Worm (Caenorhabditis elegans) whole organism, L4 larva: ENCODE measurements around the gene srw-82.
"Not testable (repeated sequence)": the region's sequence is repeated elsewhere in the genome, so short reads cannot be mapped to it uniquely, and the experiment has no call there.

Source experiments
- F26F4.8 ChIP-seq: fragments of 200-800 bp; sonication (Bioruptor generic); conservative IDR thresholded peaks from 2 replicates; pipeline ENCODE4 v1.3.6; 2022; ENCODE audit warnings: missing genetic modification characterization, missing compliant biosample characterization
- F37D6.2 ChIP-seq: sonication (generic microtip); optimal IDR thresholded peaks from 2 replicates; lab custom pipeline; 2016; ENCODE audit warnings: mild to moderate bottlenecking, missing genetic modification characterization, missing compliant biosample characterization
- T26A8.4 ChIP-seq: fragments of 200-800 bp; sonication (Bioruptor generic); IDR thresholded peaks from 2 replicates; pipeline ENCODE4 v1.3.6; 2022; ENCODE audit warnings: missing genetic modification characterization, missing compliant biosample characterization
- Y105C5A.15 ChIP-seq: fragments of 200-800 bp; sonication (Bioruptor generic); IDR thresholded peaks from 2 replicates; pipeline ENCODE4 v1.3.6; 2022; ENCODE audit warnings: missing genetic modification characterization, missing compliant biosample characterization
- Y75B8A.6 ChIP-seq: fragments of 200-800 bp; sonication (Bioruptor generic); IDR thresholded peaks from 2 replicates; pipeline ENCODE4 v1.3.6; 2022; ENCODE audit warnings: missing genetic modification reagents, missing genetic modification characterization, missing compliant biosample characterization
- aha-1 ChIP-seq: fragments of 150-350 bp; peaks from one replicate; lab custom pipeline; 2014; ENCODE audit warnings: missing biosample characterization, missing genetic modification characterization
- ceh-44 ChIP-seq: fragments of 200-800 bp; sonication (Bioruptor generic); IDR thresholded peaks from 2 replicates; pipeline ENCODE4 v1.3.6; 2022; ENCODE audit warnings: missing genetic modification reagents, missing genetic modification characterization, missing compliant biosample characterization
- daf-16 ChIP-seq, 3 experiments: sonication (generic microtip); optimal IDR thresholded peaks; 2 replicates each; lab custom pipeline; 2016 to 2017; ENCODE audit warnings: missing genetic modification characterization in 3 of 3, missing genetic modification reagents in 3 of 3, mild to moderate bottlenecking in 2 of 3, missing compliant biosample characterization in 2 of 3, missing biosample characterization in 1 of 3, moderate library complexity in 1 of 3
- daf-19 ChIP-seq: fragments of 200-800 bp; sonication (Bioruptor generic); conservative IDR thresholded peaks from 2 replicates; pipeline ENCODE4 v1.3.6; 2022; ENCODE audit warnings: missing genetic modification characterization, missing compliant biosample characterization
- daf-8 ChIP-seq: fragments of 200-800 bp; sonication (Bioruptor generic); IDR thresholded peaks from 2 replicates; pipeline ENCODE4 v1.3.6; 2022; ENCODE audit warnings: missing genetic modification characterization, missing compliant biosample characterization
- dmd-6 ChIP-seq: fragments of 200-800 bp; sonication (Bioruptor generic); IDR thresholded peaks from 2 replicates; pipeline ENCODE4 v1.3.6; 2022; ENCODE audit warnings: missing genetic modification reagents, missing genetic modification characterization, missing compliant biosample characterization
- fos-1 ChIP-seq: fragments of 150-350 bp; optimal IDR thresholded peaks from 2 replicates; lab custom pipeline; 2014; ENCODE audit warnings: missing biosample characterization, missing genetic modification characterization
- hlh-11 ChIP-seq: fragments of 200-800 bp; sonication (Bioruptor generic); optimal IDR thresholded peaks from 2 replicates; lab custom pipeline; 2018; ENCODE audit warnings: mild to moderate bottlenecking, missing genetic modification characterization, missing compliant biosample characterization
- jun-1 ChIP-seq: fragments of 150-350 bp; optimal IDR thresholded peaks from 2 replicates; lab custom pipeline; 2014; ENCODE audit warnings: missing biosample characterization, missing genetic modification reagents, missing genetic modification characterization
- lin-1 ChIP-seq: fragments of 200-800 bp; sonication (Bioruptor generic); IDR thresholded peaks from 2 replicates; pipeline ENCODE4 v1.3.6; 2022; ENCODE audit warnings: missing genetic modification reagents, missing genetic modification characterization, missing compliant biosample characterization
- lir-3 ChIP-seq: sonication (generic microtip); optimal IDR thresholded peaks from 2 replicates; lab custom pipeline; 2016; ENCODE audit warnings: mild to moderate bottlenecking, missing genetic modification characterization, missing compliant biosample characterization
- madf-9 ChIP-seq: fragments of 200-800 bp; sonication (Bioruptor generic); conservative IDR thresholded peaks from 2 replicates; pipeline ENCODE4 v1.3.6; 2022; ENCODE audit warnings: missing genetic modification reagents, missing genetic modification characterization, missing compliant biosample characterization
- mep-1 ChIP-seq: fragments of 150-350 bp; sonication (generic microtip); optimal IDR thresholded peaks from 3 replicates; lab custom pipeline; 2014; ENCODE audit warnings: missing biosample characterization, missing genetic modification characterization
- mxl-3 ChIP-seq: fragments of 200-800 bp; sonication (Bioruptor generic); optimal IDR thresholded peaks from 2 replicates; lab custom pipeline; 2018; ENCODE audit warnings: mild to moderate bottlenecking, missing genetic modification characterization, missing compliant biosample characterization
- nhr-11 ChIP-seq: fragments of 150-350 bp; optimal IDR thresholded peaks from 2 replicates; lab custom pipeline; 2014; ENCODE audit warnings: missing biosample characterization, missing genetic modification characterization
- nhr-28 ChIP-seq: fragments of 150-350 bp; optimal IDR thresholded peaks from 2 replicates; lab custom pipeline; 2014; ENCODE audit warnings: missing biosample characterization, missing genetic modification characterization
- nhr-41 ChIP-seq: fragments of 200-800 bp; sonication (Bioruptor generic); IDR thresholded peaks from 2 replicates; pipeline ENCODE4 v1.3.6; 2022; ENCODE audit warnings: missing genetic modification reagents, missing genetic modification characterization, missing compliant biosample characterization
- nhr-48 ChIP-seq: sonication (generic microtip); optimal IDR thresholded peaks from 2 replicates; lab custom pipeline; 2016; ENCODE audit warnings: mild to moderate bottlenecking, missing genetic modification characterization, missing compliant biosample characterization
- nhr-77 ChIP-seq: fragments of 150-350 bp; optimal IDR thresholded peaks from 2 replicates; lab custom pipeline; 2014; ENCODE audit warnings: missing biosample characterization, missing genetic modification characterization
- php-3 ChIP-seq: fragments of 200-800 bp; sonication (Bioruptor generic); IDR thresholded peaks from 2 replicates; pipeline ENCODE4 v1.3.6; 2022; ENCODE audit warnings: missing genetic modification reagents, missing genetic modification characterization, missing compliant biosample characterization
- pqm-1 ChIP-seq: sonication (generic microtip); optimal IDR thresholded peaks from 2 replicates; lab custom pipeline; 2017; ENCODE audit warnings: missing biosample characterization, missing genetic modification characterization
- rbr-2 ChIP-seq: sonication (generic microtip); optimal IDR thresholded peaks from 2 replicates; lab custom pipeline; 2016; ENCODE audit warnings: missing genotype, missing genetic modification characterization, missing compliant biosample characterization
- saeg-2 ChIP-seq: fragments of 200-800 bp; sonication (Bioruptor generic); IDR thresholded peaks from 2 replicates; pipeline ENCODE4 v1.3.6; 2022; ENCODE audit warnings: missing genetic modification reagents, missing genetic modification characterization, missing compliant biosample characterization
- tag-97 ChIP-seq: fragments of 200-800 bp; sonication (Bioruptor generic); IDR thresholded peaks from 2 replicates; pipeline ENCODE4 v1.3.6; 2022; ENCODE audit warnings: missing genetic modification characterization, missing compliant biosample characterization
- tra-1 ChIP-seq: fragments of 200-800 bp; sonication (Bioruptor generic); IDR thresholded peaks from 2 replicates; pipeline ENCODE4 v1.3.6; 2022; ENCODE audit warnings: missing genetic modification reagents, missing genetic modification characterization, missing compliant biosample characterization
- unc-39 ChIP-seq: sonication (generic microtip); optimal IDR thresholded peaks from 2 replicates; lab custom pipeline; 2017; ENCODE audit warnings: missing biosample characterization, missing genetic modification characterization
- zag-1 ChIP-seq: fragments of 150-350 bp; optimal IDR thresholded peaks from 2 replicates; lab custom pipeline; 2014; ENCODE audit warnings: missing biosample characterization, missing genetic modification characterization
- zfp-3 ChIP-seq: fragments of 200-800 bp; sonication (Bioruptor generic); conservative IDR thresholded peaks from 2 replicates; pipeline ENCODE4 v1.3.6; 2022; ENCODE audit warnings: missing genetic modification reagents, missing genetic modification characterization, missing compliant biosample characterization
- ztf-7 ChIP-seq: fragments of 150-350 bp; optimal IDR thresholded peaks from 2 replicates; lab custom pipeline; 2014; ENCODE audit warnings: missing biosample characterization, missing genetic modification characterization

srw-82 gene

DNA sequence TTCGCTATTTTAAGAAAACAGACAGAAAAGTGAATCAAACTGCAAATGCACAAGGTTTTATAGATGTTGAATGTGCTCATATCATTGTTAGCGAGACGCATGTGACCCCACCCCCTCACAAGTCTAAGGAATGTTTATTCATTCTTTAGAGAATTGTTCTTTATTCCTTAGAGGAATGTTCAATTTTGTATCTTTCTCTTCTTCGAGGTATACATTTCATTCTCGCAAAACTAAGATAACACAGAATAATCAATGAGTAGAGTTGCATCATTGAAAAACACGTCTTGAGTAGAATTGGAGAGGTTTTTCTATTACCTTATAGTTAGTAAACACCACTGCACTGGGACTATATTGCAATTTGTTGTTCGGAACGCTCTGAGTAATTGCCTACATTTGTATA lies 3.4 kb downstream of the srw-82 start, which contains the start of gene ZK262.20 (continued):
- TF ChIP-seq jun-1 = no peak
- TF ChIP-seq, all 104 proteins: peak for 0

DNA sequence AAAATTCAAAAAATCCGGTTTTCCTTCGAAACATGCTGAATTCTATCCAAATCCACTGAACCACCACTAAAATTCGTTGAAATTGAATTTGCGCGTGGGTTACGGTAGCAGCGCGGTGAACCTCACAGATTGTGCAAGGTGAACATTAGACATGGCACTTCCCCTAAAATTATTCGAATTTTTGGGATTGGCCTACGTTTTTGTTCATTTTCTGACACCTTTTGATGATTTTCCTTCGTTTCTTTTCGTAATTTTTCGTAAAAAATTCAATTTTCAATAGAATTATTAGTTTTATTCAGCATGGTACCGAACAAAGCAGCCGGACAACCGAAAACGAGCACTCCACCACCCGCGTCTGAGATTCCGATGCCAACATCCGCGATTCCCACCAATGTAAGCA lies 6.5 kb downstream of the srw-82 start, which contains the start of gene ZK262.8:
TSS of gene ZK262.8 (plus strand) at position 301 of the 400 bp plus-strand sequence.
- TF ChIP-seq unc-39 (tag; lab: Kevin White, UChicago) = no peak
- no peak for TF ChIP-seq F37D6.2
- TF ChIP-seq T26A8.4 (GFP tag; lab: Robert Waterston, UW) = no peak
- TF ChIP-seq nhr-11 = no peak
- no peak for TF ChIP-seq zag-1 (tag; lab: Kevin White, UChicago)
- TF ChIP-seq pqm-1 (tag; lab: Kevin White, UChicago) = no peak
- TF ChIP-seq madf-9 = no peak
- TF ChIP-seq rbr-2 (tag; lab: Kevin White, UChicago) = no peak
- no peak for TF ChIP-seq nhr-77 (tag; lab: Kevin White, UChicago)
- no peak for TF ChIP-seq lir-3 (tag; lab: Kevin White, UChicago)
- TF ChIP-seq, all 104 proteins: peak for 0

DNA sequence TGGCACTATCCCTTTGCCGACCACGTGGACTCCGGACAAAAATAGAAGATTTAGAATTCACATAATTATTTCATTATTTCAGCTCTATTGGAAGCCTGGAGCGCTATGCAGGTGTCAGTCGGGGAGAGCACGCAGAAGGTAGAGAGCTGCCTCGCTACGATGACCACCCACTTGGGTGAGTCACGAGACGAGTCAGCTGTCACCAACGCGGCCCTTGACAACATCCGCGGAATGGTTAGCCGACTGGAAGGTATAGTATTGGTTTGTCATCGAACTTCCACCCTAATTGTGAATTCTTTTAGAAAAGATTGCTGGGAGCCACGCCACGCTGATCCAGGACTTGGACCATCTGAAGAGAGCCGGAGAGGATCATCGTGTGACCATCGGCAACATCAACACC lies 7.9 kb downstream of the srw-82 start, which contains the start of gene ZK262.9:
TSS of gene ZK262.9 (plus strand) at position 301 of the 400 bp plus-strand sequence.
- TF ChIP-seq aha-1, mep-1, pqm-1 (tag; lab: Kevin White, UChicago): not testable (repeated sequence)

DNA sequence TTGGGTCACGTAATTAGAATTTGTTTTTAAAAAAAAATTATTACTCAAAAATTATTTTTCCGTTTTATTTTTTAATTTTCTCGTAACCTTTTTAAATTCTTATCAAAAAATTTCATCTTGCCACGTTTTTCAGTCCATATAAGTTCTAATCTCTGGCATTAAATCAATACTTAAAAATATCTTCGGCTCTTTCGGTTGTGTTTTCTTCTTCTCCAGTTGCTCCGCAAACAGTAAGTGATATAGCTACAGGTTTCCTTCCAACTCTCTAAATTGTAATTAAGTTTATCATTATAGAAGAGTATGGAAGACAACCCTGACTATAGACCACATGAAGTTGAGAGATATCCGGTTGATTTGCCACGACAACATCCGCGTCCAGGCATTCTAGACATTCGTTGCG lies 12.6 kb downstream of the srw-82 start, which contains the start of gene ZK228.1:
TSS of gene ZK228.1 (plus strand) at position 301 of the 400 bp plus-strand sequence.
- no peak for TF ChIP-seq tra-1 (GFP tag; lab: Robert Waterston, UW)
- peak; percentile 38 for TF ChIP-seq aha-1 (tag; lab: Kevin White, UChicago)

DNA sequence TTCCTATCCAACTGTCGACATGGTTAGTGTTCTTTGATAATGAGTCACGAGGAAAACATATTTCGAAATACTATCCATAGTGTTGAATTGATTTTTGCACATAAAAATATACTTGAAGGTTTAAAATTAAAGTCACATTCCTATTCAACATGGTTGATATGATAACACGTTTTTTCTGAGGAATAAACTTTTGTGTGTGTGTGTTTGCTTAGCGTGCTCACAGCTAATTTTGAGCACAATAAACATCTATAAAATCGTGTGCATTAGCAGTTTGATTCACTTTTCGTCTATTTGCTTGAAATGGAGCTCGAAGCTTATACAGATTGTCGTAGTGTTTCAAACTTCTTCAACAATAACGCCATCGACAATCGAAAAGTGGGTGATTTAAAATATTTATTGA lies 25.0 kb downstream of the srw-82 start, which contains the start of gene ZK228.10:
TSS of gene ZK228.10 (plus strand) at position 301 of the 400 bp plus-strand sequence.
- TF ChIP-seq jun-1 = no peak
- no peak for TF ChIP-seq unc-39 (tag; lab: Kevin White, UChicago)
- no peak for TF ChIP-seq rbr-2 (tag; lab: Kevin White, UChicago)
- TF ChIP-seq zfp-3 (GFP tag; lab: Robert Waterston, UW) = no peak
- no peak for TF ChIP-seq F26F4.8 (GFP tag; lab: Robert Waterston, UW)
- TF ChIP-seq F37D6.2 = no peak
- no peak for TF ChIP-seq zag-1 (tag; lab: Kevin White, UChicago)

DNA sequence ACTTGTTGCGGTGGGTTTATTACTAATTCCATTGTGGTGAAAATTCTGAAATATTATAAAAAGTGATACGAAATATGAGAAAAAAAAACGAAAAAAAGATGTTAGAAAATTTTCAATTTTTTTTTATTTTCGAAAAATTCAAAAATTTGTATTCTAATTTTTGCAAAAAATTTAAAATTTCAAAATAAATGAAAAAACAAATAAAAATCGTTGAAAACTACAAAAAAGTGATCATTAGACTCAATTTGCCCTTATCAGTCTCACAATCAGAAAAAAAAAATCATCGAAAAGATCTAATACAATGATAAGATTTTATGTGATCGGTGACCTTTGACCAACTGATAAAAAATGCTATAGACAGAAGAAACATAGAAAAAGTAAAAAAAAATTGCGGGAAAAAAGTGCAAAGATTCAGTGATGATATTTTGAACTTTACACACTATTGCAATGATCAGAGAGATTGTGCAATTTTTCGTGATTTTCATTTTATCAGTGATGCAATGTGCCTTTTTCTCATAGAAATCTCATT lies 29.7 kb downstream of the srw-82 start, which contains the start of gene ZK228.3:
TSS of gene ZK228.3 (minus strand) at position 51 of the 529 bp plus-strand sequence.
- TF ChIP-seq mxl-3 (GFP tag; lab: Kevin White, UChicago) (no peak), php-3 (peak; percentile 35; the same call in 1 of the 2 replicates), fos-1 (tag; lab: Kevin White, UChicago) (no peak), hlh-11 (peak; percentile 52), nhr-77 (tag; lab: Kevin White, UChicago) (peak; percentile 76), nhr-41 (peak; percentile 93), pqm-1 (tag; lab: Kevin White, UChicago) (peak; percentile 94), saeg-2 (GFP tag; lab: Robert Waterston, UW) (no peak), nhr-28 (peak; percentile 91), daf-16 (GFP tag; optimal IDR thresholded peaks at IDR 0.05; lab: Kevin White, UChicago) (no peak), daf-16 (tag; optimal IDR thresholded peaks at IDR 0.05; lab: Kevin White, UChicago) (peak; percentile 55), lin-1 (GFP tag; lab: Robert Waterston, UW) (0 out of 2 replicates have a peak, but pooled peaks have one; percentile 30), ztf-7 (tag; lab: Kevin White, UChicago) (no peak), daf-19 (GFP tag; lab: Robert Waterston, UW) (no peak), tag-97 (GFP tag; lab: Robert Waterston, UW) (no peak), daf-8 (GFP tag; lab: Robert Waterston, UW) (no peak), nhr-48 (tag; lab: Kevin White, UChicago) (peak; percentile 23), tra-1 (GFP tag; lab: Robert Waterston, UW) (peak; percentile 53; the same call in 1 of the 2 replicates), Y105C5A.15 (no peak), Y75B8A.6 (GFP tag; lab: Robert Waterston, UW) (no peak), F37D6.2 (no peak), dmd-6 (GFP tag; lab: Robert Waterston, UW) (peak; percentile 90), ceh-44 (GFP tag; lab: Robert Waterston, UW) (no peak)
